Worm (Caenorhabditis elegans): ENCODE data around the gene F15H10.5.
A peak's percentile ranks its signal among the peaks of the same experiment; 100 is the strongest.

The F15H10.5 gene

DNA sequence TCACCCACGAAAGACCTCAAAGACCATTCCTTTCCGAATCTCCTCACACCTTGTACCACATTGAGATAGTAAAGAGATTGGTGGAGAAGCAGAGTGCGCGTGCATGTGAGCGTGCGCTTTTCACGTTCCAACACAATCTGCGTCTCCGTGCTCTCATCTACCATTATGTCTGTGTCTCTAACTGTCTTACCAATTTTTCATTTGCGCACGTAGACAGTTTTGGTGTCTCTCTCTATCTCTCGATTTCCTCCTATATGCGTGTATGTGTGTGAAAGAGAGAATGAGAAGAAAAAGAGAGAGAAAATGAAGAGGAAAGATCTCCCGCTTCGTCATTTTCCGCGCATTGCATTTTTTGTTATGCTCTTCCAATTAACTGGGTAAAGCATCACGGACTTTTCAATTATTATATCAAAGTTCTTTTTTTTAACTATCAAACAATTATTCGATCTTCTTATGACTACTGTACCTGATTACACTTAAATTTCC is 47.8 kb upstream of the F15H10.5 start (continued):
- TF ChIP-seq gei-17 (GFP tag; optimal IDR thresholded peaks at IDR 0.05) (peak; percentile 7), tlf-1 (GFP tag; optimal IDR thresholded peaks at IDR 0.05) (peak; percentile 53), K11D2.4 (GFP tag; IDR thresholded peaks at IDR 0.05) (peak; percentile 90), hsf-1 (GFP tag; IDR thresholded peaks at IDR 0.05) (no peak), T26A5.8 (tag; optimal IDR thresholded peaks at IDR 0.05) (no peak), ztf-18 (tag; optimal IDR thresholded peaks at IDR 0.05) (peak; percentile 68), mcd-1 (GFP tag; IDR thresholded peaks at IDR 0.05) (peak; percentile 67; the same call in 1 of the 2 replicates), nhr-27 (tag; optimal IDR thresholded peaks at IDR 0.05) (no peak), nhr-90 (tag; optimal IDR thresholded peaks at IDR 0.05) (no peak), Y67H2A.10 (GFP tag; conservative IDR thresholded peaks at IDR 0.05) (0 out of 2 replicates have a peak, but pooled peaks have one; percentile 39), cebp-1 (GFP tag; IDR thresholded peaks at IDR 0.05) (no peak), cebp-1 (tag; optimal IDR thresholded peaks at IDR 0.05) (peak; percentile 85), him-1 (tag; optimal IDR thresholded peaks at IDR 0.05) (no peak), bed-1 (GFP tag; IDR thresholded peaks at IDR 0.05) (no peak), ekl-4 (GFP tag; IDR thresholded peaks at IDR 0.05) (0 out of 2 replicates have a peak, but pooled peaks have one; percentile 46), madf-10 (tag; optimal IDR thresholded peaks at IDR 0.05) (peak; percentile 75), rpc-1 (optimal IDR thresholded peaks at IDR 0.05) (no peak), rpc-1 (tag; optimal IDR thresholded peaks at IDR 0.05) (no peak), F37B4.10 (GFP tag; IDR thresholded peaks at IDR 0.05) (no peak), tbp1 (GFP tag; optimal IDR thresholded peaks at IDR 0.05) (peak; percentile 59), ceh-58 (GFP tag; IDR thresholded peaks at IDR 0.05) (no peak), lag-1 (GFP tag; IDR thresholded peaks at IDR 0.05) (no peak), sea-2 (GFP tag; IDR thresholded peaks at IDR 0.05) (no peak), ztf-28 (GFP tag; IDR thresholded peaks at IDR 0.05) (no peak), ZK185.1 (tag; optimal IDR thresholded peaks at IDR 0.05; ENCODE audit: poor library complexity, severe bottlenecking) (peak; percentile 83), B0336.3 (GFP tag; IDR thresholded peaks at IDR 0.05) (peak; percentile 81), let-526 (GFP tag; IDR thresholded peaks at IDR 0.05) (peak; percentile 66; the same call in 1 of the 2 replicates), snpc-4 (GFP tag; optimal IDR thresholded peaks at IDR 0.05) (no peak), snpc-4 (tag; optimal IDR thresholded peaks at IDR 0.05) (peak; percentile 25 to 67 (median 38)), ztf-26 (tag; optimal IDR thresholded peaks at IDR 0.05) (peak; percentile 38), ama-1 (optimal IDR thresholded peaks at IDR 0.05) (no peak), ama-1 (GFP tag; optimal IDR thresholded peaks at IDR 0.05) (no peak), B0019.2 (GFP tag; conservative IDR thresholded peaks at IDR 0.05) (no peak), D2030.7 (GFP tag; IDR thresholded peaks at IDR 0.05) (no peak), nhr-179 (tag; optimal IDR thresholded peaks at IDR 0.05) (no peak), snpc-1.1 (tag; optimal IDR thresholded peaks at IDR 0.05; ENCODE audit: insufficient read depth) (no peak), aptf-2 (GFP tag; conservative IDR thresholded peaks at IDR 0.05) (no peak), ztf-25 (GFP tag; IDR thresholded peaks at IDR 0.05) (no peak), efl-1 (GFP tag; optimal IDR thresholded peaks at IDR 0.05) (no peak), athp-1 (tag; optimal IDR thresholded peaks at IDR 0.05) (no peak)

DNA sequence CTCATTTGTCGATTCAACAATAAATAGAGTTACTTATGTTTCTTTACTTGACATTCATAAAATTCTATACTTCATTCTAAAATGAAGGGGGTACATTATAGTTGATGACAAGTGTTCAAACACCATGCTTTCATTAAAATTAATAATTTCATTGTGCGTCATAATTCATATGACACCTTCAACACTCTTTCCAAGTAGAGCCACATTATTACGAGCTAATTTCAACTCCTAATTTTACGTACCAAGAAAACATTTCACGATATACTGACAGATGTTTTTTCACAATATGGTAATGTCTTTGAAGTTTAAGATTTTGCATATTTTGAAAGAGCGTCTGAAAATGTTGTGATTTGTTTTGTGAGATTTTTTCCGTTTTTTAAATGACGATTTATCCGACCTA is 46.6 kb upstream of the F15H10.5 start:
- TF ChIP-seq zim-3 (tag; optimal IDR thresholded peaks at IDR 0.05) (no peak), ztf-6 (GFP tag; IDR thresholded peaks at IDR 0.05) (no peak), ama-1 (optimal IDR thresholded peaks at IDR 0.05) (no peak), ama-1 (GFP tag; optimal IDR thresholded peaks at IDR 0.05) (no peak), mel-28 (tag; optimal IDR thresholded peaks at IDR 0.05; ENCODE audit: borderline replicate concordance) (no peak), hlh-12 (tag; optimal IDR thresholded peaks at IDR 0.05) (no peak), hmg-1.2 (GFP tag; IDR thresholded peaks at IDR 0.05) (no peak), nhr-90 (tag; optimal IDR thresholded peaks at IDR 0.05) (no peak), unc-130 (GFP tag; optimal IDR thresholded peaks at IDR 0.05) (no peak), F57A8.1 (GFP tag; optimal IDR thresholded peaks at IDR 0.05) (no peak), Y79H2A.3 (GFP tag; conservative IDR thresholded peaks at IDR 0.05) (no peak), sptf-2 (GFP tag; optimal IDR thresholded peaks at IDR 0.05) (no peak), snpc-3.4 (tag; optimal IDR thresholded peaks at IDR 0.05) (no peak), ceh-91 (GFP tag; IDR thresholded peaks at IDR 0.05) (no peak), Y95B8A.8 (GFP tag; IDR thresholded peaks at IDR 0.05) (no peak), ztf-28 (GFP tag; IDR thresholded peaks at IDR 0.05) (no peak), ztf-25 (GFP tag; IDR thresholded peaks at IDR 0.05) (no peak)
